Fruit fly (Drosophila melanogaster): Measurements from ENCODE around the gene CG13295.

- TF ChIP-seq CG8478 (optimal IDR thresholded peaks at IDR 0.05) = no peak
- peak in 1 of 2 experiments; percentile 54 for TF ChIP-seq CTCF (optimal IDR thresholded peaks at IDR 0.05)
These were observed 3.4 kb downstream of the CG13295 start, which contains the start of gene CG6602 for dm6 chr3L:6071454-6072189.
